Worm (Caenorhabditis elegans) whole organism, young adult: ENCODE measurements around the gene tram-1.

Source experiments
- Y95B8A.8 ChIP-seq: fragments of 200-800 bp; sonication (Bioruptor generic); IDR thresholded peaks from 2 replicates; pipeline ENCODE4 v1.3.6; 2022; ENCODE audit warnings: missing genetic modification reagents, missing genetic modification characterization, missing compliant biosample characterization
- aptf-2 ChIP-seq: fragments of 200-800 bp; sonication (Bioruptor generic); conservative IDR thresholded peaks from 2 replicates; pipeline ENCODE4 v1.3.6; 2022; ENCODE audit warnings: missing genetic modification reagents, missing genetic modification characterization, missing compliant biosample characterization
- madf-3 ChIP-seq: fragments of 200-800 bp; sonication (Bioruptor generic); IDR thresholded peaks from 2 replicates; pipeline ENCODE4 v1.3.6; 2022; ENCODE audit warnings: missing genetic modification reagents, missing genetic modification characterization, missing compliant biosample characterization
- tbx-9 ChIP-seq: sonication (generic microtip); optimal IDR thresholded peaks from 2 replicates; lab custom pipeline; 2016; ENCODE audit warnings: borderline replicate concordance, missing genetic modification characterization, inconsistent platforms, missing compliant biosample characterization

ce11 chrIV:10243276-10243675 lies 22.2 kb upstream of the tram-1 start, which contains the start of gene tkt-1:
- TF ChIP-seq madf-3 (GFP tag; lab: Robert Waterston, UW) = no peak
- no peak for TF ChIP-seq Y95B8A.8 (GFP tag; lab: Robert Waterston, UW)
- TF ChIP-seq aptf-2 (GFP tag; lab: Robert Waterston, UW) = no peak
- no peak for TF ChIP-seq tbx-9 (tag; lab: Kevin White, UChicago)
